Fruit fly (Drosophila melanogaster): ENCODE data around the gene CG14443.

CG14443 gene

DNA sequence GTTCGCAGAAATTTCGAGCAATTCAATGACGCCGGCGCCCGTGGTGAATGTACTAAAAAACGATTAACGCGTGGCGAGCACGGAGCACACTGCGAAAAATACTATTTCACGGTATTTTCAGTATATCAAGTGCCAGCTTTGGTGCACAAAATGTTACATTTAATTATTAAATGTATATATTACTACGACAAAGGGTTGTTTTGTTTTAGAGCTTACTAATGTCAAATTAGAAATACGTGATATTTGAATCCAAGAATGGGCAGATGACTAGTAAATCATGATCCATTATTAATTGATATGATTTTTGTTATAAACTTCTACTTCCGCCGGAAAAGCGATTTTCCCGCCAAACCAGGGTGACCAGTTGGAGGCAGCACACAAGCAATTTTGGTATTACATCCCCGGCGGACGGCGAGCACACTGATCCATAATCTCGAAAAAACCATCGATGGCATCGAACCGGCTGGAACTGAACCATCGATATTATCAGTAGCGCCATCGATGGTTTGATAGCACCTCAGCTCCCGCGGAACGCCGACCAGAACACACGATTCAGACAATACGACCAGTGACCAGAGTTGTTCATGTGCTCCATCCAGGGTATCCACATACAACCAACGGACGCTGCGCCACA is 20.6 kb downstream of the CG14443 start, which contains the start of the genes CG3226 and Cdc7 (continued):
- TF ChIP-seq CG3281 (GFP tag; optimal IDR thresholded peaks at IDR 0.05) (peak; percentile 88), ems (GFP tag; optimal IDR thresholded peaks at IDR 0.05) (peak; percentile 19), salm (tag; optimal IDR thresholded peaks at IDR 0.05) (peak; percentile 62), crc (GFP tag; optimal IDR thresholded peaks at IDR 0.05) (no peak), CG9727 (GFP tag; optimal IDR thresholded peaks at IDR 0.05) (peak; percentile 90), CG1024 (GFP tag; IDR thresholded peaks at IDR 0.05) (0 out of 2 replicates have a peak, but pooled peaks have one; percentile 16), pros (GFP tag; optimal IDR thresholded peaks at IDR 0.05) (no peak), Fer1 (GFP tag; optimal IDR thresholded peaks at IDR 0.05) (peak; percentile 90), sug (tag; optimal IDR thresholded peaks at IDR 0.05) (peak; percentile 73), CG3838 (GFP tag; optimal IDR thresholded peaks at IDR 0.05) (peak; percentile 35), PHDP (tag; optimal IDR thresholded peaks at IDR 0.05) (peak; percentile 78), pum (GFP tag; optimal IDR thresholded peaks at IDR 0.05) (no peak), HHEX (GFP tag; optimal IDR thresholded peaks at IDR 0.05) (peak; percentile 86), Drgx (GFP tag; IDR thresholded peaks at IDR 0.05) (0 out of 2 replicates have a peak, but pooled peaks have one; percentile 8), jigr1 (GFP tag; IDR thresholded peaks at IDR 0.05) (no peak), CG13123 (GFP tag; optimal IDR thresholded peaks at IDR 0.05) (no peak), Lhr (GFP tag; optimal IDR thresholded peaks at IDR 0.05) (peak; percentile 75), CG42726 (GFP tag; IDR thresholded peaks at IDR 0.05; ENCODE audit: partially characterized antibody) (peak; percentile 83), nau (GFP tag; optimal IDR thresholded peaks at IDR 0.05) (peak; percentile 86), Chrac-16 (GFP tag; optimal IDR thresholded peaks at IDR 0.05) (peak; percentile 38), Atf6 (GFP tag; IDR thresholded peaks at IDR 0.05) (peak; percentile 55; the same call in 1 of the 2 replicates), CG11696 (GFP tag; IDR thresholded peaks at IDR 0.05) (0 out of 2 replicates have a peak, but pooled peaks have one; percentile 11), CG10959 (GFP tag; IDR thresholded peaks at IDR 0.05) (no peak), CG2889 (GFP tag; IDR thresholded peaks at IDR 0.05) (no peak), NfI (GFP tag; optimal IDR thresholded peaks at IDR 0.05) (peak; percentile 87), psq (GFP tag; optimal IDR thresholded peaks at IDR 0.05) (no peak), cato (GFP tag; optimal IDR thresholded peaks at IDR 0.05; ENCODE audit: borderline replicate concordance) (peak; percentile 43), NK7.1 (GFP tag; optimal IDR thresholded peaks at IDR 0.05) (no peak), CG8089 (GFP tag; optimal IDR thresholded peaks at IDR 0.05) (peak; percentile 19), shn (GFP tag; optimal IDR thresholded peaks at IDR 0.05) (peak; percentile 65), rib (GFP tag; IDR thresholded peaks at IDR 0.05) (0 out of 2 replicates have a peak, but pooled peaks have one; percentile 21), HmgD (GFP tag; optimal IDR thresholded peaks at IDR 0.05) (no peak), CG12236 (GFP tag; optimal IDR thresholded peaks at IDR 0.05) (peak; percentile 25), Atf3 (GFP tag; optimal IDR thresholded peaks at IDR 0.05) (peak; percentile 6), CG17568 (GFP tag; optimal IDR thresholded peaks at IDR 0.05) (peak; percentile 66), CG8765 (GFP tag; IDR thresholded peaks at IDR 0.05) (no peak), tap (tag; optimal IDR thresholded peaks at IDR 0.05) (peak; percentile 47), CG4404 (GFP tag; IDR thresholded peaks at IDR 0.05) (no peak), Usf (GFP tag; optimal IDR thresholded peaks at IDR 0.05) (peak; percentile 48), CG10147 (GFP tag; optimal IDR thresholded peaks at IDR 0.05) (peak; percentile 65), mam (GFP tag; optimal IDR thresholded peaks at IDR 0.05) (peak; percentile 31), Hmx (GFP tag; optimal IDR thresholded peaks at IDR 0.05) (no peak), CG30431 (GFP tag; optimal IDR thresholded peaks at IDR 0.05) (peak; percentile 42), CG3995 (GFP tag; optimal IDR thresholded peaks at IDR 0.05) (peak; percentile 72), abd-A (tag; optimal IDR thresholded peaks at IDR 0.05) (no peak), sna (GFP tag; IDR thresholded peaks at IDR 0.05; ENCODE audit: partially characterized antibody) (peak; percentile 55; the same call in 1 of the 2 replicates), bowl (GFP tag; IDR thresholded peaks at IDR 0.05) (no peak), CG10431 (GFP tag; optimal IDR thresholded peaks at IDR 0.05) (peak; percentile 73), trem (tag; optimal IDR thresholded peaks at IDR 0.05) (peak; percentile 52), Fer2 (tag; optimal IDR thresholded peaks at IDR 0.05) (peak; percentile 67)

All from whole organism, embryonic.